Worm (Caenorhabditis elegans) whole organism, young adult: ENCODE data around the gene K02E10.6.
A peak's percentile ranks its signal among the peaks of the same experiment; 100 is the strongest.

Experiments
- Y53G8AR.9 ChIP-seq: fragments of 200-800 bp; sonication (Bioruptor generic); conservative IDR thresholded peaks from 2 replicates; pipeline ENCODE4 v1.3.6; 2022; ENCODE audit warnings: missing genetic modification reagents, missing genetic modification characterization, missing compliant biosample characterization
- ZK185.1 ChIP-seq: sonication (generic microtip); optimal IDR thresholded peaks from 2 replicates; lab custom pipeline; 2016; ENCODE audit warnings: mild to moderate bottlenecking, missing genetic modification characterization, missing compliant biosample characterization; ENCODE audit not compliant: poor library complexity, severe bottlenecking
- ceh-100 ChIP-seq: fragments of 200-800 bp; sonication (Bioruptor generic); IDR thresholded peaks from 2 replicates; pipeline ENCODE4 v1.3.6; 2022; ENCODE audit warnings: missing genetic modification reagents, missing genetic modification characterization, missing compliant biosample characterization
- lin-26 ChIP-seq: fragments of 200-800 bp; sonication (Bioruptor generic); IDR thresholded peaks from 2 replicates; pipeline ENCODE4 v1.3.6; 2022; ENCODE audit warnings: missing genetic modification reagents, missing genetic modification characterization, missing compliant biosample characterization
- nhr-80 ChIP-seq: sonication (generic microtip); optimal IDR thresholded peaks from 2 replicates; lab custom pipeline; 2016; ENCODE audit warnings: missing genetic modification characterization, missing compliant biosample characterization

Gene K02E10.6

DNA sequence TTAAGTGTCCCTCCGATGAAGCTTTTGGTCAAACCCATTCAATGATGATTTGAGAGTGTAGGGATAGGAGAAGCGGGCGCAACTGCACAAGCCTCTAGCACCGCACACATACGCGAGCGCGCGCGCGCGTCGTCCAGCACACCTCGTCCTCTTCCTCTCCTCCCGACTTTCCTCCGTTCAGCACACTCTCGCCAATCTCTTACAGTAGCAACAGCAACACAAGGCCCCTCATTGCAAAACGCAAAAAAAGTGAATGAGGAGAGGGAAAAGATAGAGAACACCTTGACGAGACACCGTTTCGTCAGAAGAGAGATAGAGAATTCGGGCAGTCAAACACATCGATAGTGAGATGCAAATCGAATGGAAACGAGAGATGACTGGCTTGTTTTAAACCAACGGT is 50.1 kb downstream of the K02E10.6 start (continued):
- TF ChIP-seq lin-26 (GFP tag; lab: Robert Waterston, UW) (0 out of 2 replicates have a peak, but pooled peaks have one; percentile 14), Y53G8AR.9 (GFP tag; lab: Robert Waterston, UW) (0 out of 2 replicates have a peak, but pooled peaks have one; percentile 26), ceh-100 (GFP tag; lab: Robert Waterston, UW) (no peak), ZK185.1 (tag; lab: Kevin White, UChicago) (peak; percentile 6), nhr-80 (tag; lab: Kevin White, UChicago) (peak; percentile 91)
